Worm (Caenorhabditis elegans) whole organism, L3 larva: ENCODE data around the gene T02H6.3.

Experiments
- ZK546.5 ChIP-seq: sonication (generic microtip); optimal IDR thresholded peaks from 2 replicates; lab custom pipeline; 2017; ENCODE audit warnings: missing biosample characterization, missing genetic modification characterization
- ama-1 ChIP-seq: fragments of 150-350 bp; optimal IDR thresholded peaks from 2 replicates; lab custom pipeline; 2018
- ceh-28 ChIP-seq: fragments of 150-350 bp; optimal IDR thresholded peaks from 2 replicates; lab custom pipeline; 2014; ENCODE audit warnings: missing biosample characterization, missing genetic modification reagents, missing genetic modification characterization
- ceh-9 ChIP-seq: sonication (generic microtip); optimal IDR thresholded peaks from 2 replicates; lab custom pipeline; 2018; ENCODE audit warnings: missing biosample characterization, missing genetic modification characterization
- daf-12 ChIP-seq: fragments of 150-350 bp; optimal IDR thresholded peaks from 2 replicates; lab custom pipeline; 2014; ENCODE audit warnings: missing biosample characterization, missing genetic modification reagents, missing genetic modification characterization
- egl-27 ChIP-seq: sonication (generic microtip); optimal IDR thresholded peaks from 4 replicates; lab custom pipeline; 2017; ENCODE audit warnings: missing biosample characterization, missing genetic modification reagents, missing genetic modification characterization
- egl-5 ChIP-seq: fragments of 150-350 bp; optimal IDR thresholded peaks from 2 replicates; lab custom pipeline; 2017; ENCODE audit warnings: missing biosample characterization, missing genetic modification reagents, missing genetic modification characterization, inconsistent platforms
- elt-1 ChIP-seq: fragments of 150-350 bp; optimal IDR thresholded peaks from 2 replicates; lab custom pipeline; 2014; ENCODE audit warnings: missing biosample characterization, missing genetic modification characterization
- elt-2 ChIP-seq: sonication (generic microtip); optimal IDR thresholded peaks from 2 replicates; lab custom pipeline; 2016; ENCODE audit warnings: missing genetic modification reagents, mild to moderate bottlenecking, missing genetic modification characterization, missing compliant biosample characterization
- elt-3 ChIP-seq, 3 experiments: fragments of 150-350 bp in 1 of 3; sonication (generic microtip) in 2 of 3; optimal IDR thresholded peaks; 2 replicates in 2 of 3; 4 replicates in 1 of 3; lab custom pipeline; 2014 to 2017; ENCODE audit warnings: missing biosample characterization in 3 of 3, missing genetic modification characterization in 3 of 3
- fkh-2 ChIP-seq: fragments of 150-350 bp; optimal IDR thresholded peaks from 2 replicates; lab custom pipeline; 2014; ENCODE audit warnings: missing biosample characterization, missing genetic modification reagents, missing genetic modification characterization
- fos-1 ChIP-seq: fragments of 150-350 bp; optimal IDR thresholded peaks from 2 replicates; lab custom pipeline; 2014; ENCODE audit warnings: missing biosample characterization, missing genetic modification characterization
- jun-1 ChIP-seq: fragments of 150-350 bp; optimal IDR thresholded peaks from 2 replicates; lab custom pipeline; 2014; ENCODE audit warnings: missing biosample characterization, missing genetic modification reagents, missing genetic modification characterization
- lin-15B ChIP-seq: fragments of 150-350 bp; optimal IDR thresholded peaks from 2 replicates; lab custom pipeline; 2014; ENCODE audit warnings: missing biosample characterization, missing genetic modification characterization
- lin-39 ChIP-seq: fragments of 150-350 bp; optimal IDR thresholded peaks from 2 replicates; lab custom pipeline; 2018; ENCODE audit warnings: missing biosample characterization, missing genetic modification reagents, missing genetic modification characterization
- lsy-12 ChIP-seq: sonication (generic microtip); optimal IDR thresholded peaks from 2 replicates; lab custom pipeline; 2016; ENCODE audit warnings: mild to moderate bottlenecking, missing genetic modification characterization, missing compliant biosample characterization
- mdl-1 ChIP-seq: fragments of 150-350 bp; optimal IDR thresholded peaks from 2 replicates; lab custom pipeline; 2014; ENCODE audit warnings: missing biosample characterization, missing genetic modification characterization
- mml-1 ChIP-seq: fragments of 150-350 bp; sonication (generic microtip); optimal IDR thresholded peaks from 3 replicates; lab custom pipeline; 2014; ENCODE audit warnings: missing biosample characterization, missing genetic modification characterization
- nfya-1 ChIP-seq: sonication (generic microtip); optimal IDR thresholded peaks from 2 replicates; lab custom pipeline; 2017; ENCODE audit warnings: missing genetic modification characterization, mild to moderate bottlenecking, missing compliant biosample characterization, antibody characterized with exemption, moderate library complexity; ENCODE audit not compliant: insufficient read depth
- nhr-11 ChIP-seq: fragments of 150-350 bp; optimal IDR thresholded peaks from 2 replicates; lab custom pipeline; 2014; ENCODE audit warnings: missing biosample characterization, missing genetic modification characterization
- nhr-12 ChIP-seq: fragments of 150-350 bp; optimal IDR thresholded peaks from 2 replicates; lab custom pipeline; 2014; ENCODE audit warnings: missing biosample characterization, missing genetic modification characterization
- nhr-237 ChIP-seq: fragments of 150-350 bp; optimal IDR thresholded peaks from 2 replicates; lab custom pipeline; 2014; ENCODE audit warnings: missing biosample characterization, missing genetic modification characterization
- nhr-25 ChIP-seq: sonication (generic microtip); optimal IDR thresholded peaks from 2 replicates; lab custom pipeline; 2017; ENCODE audit warnings: missing biosample characterization, missing genetic modification characterization
- nhr-28 ChIP-seq: fragments of 150-350 bp; optimal IDR thresholded peaks from 2 replicates; lab custom pipeline; 2014; ENCODE audit warnings: missing biosample characterization, missing genetic modification characterization
- nhr-43 ChIP-seq: sonication (generic microtip); optimal IDR thresholded peaks from 2 replicates; lab custom pipeline; 2016; ENCODE audit warnings: mild to moderate bottlenecking, missing genetic modification characterization, missing compliant biosample characterization; ENCODE audit not compliant: poor library complexity, severe bottlenecking
- nhr-67 ChIP-seq: fragments of 150-350 bp; optimal IDR thresholded peaks from 2 replicates; lab custom pipeline; 2014; ENCODE audit warnings: missing biosample characterization, missing genetic modification characterization
- nhr-76 ChIP-seq: fragments of 150-350 bp; sonication (generic microtip); optimal IDR thresholded peaks from 5 replicates; lab custom pipeline; 2014; ENCODE audit warnings: missing biosample characterization, missing genetic modification characterization
- nhr-77 ChIP-seq: fragments of 150-350 bp; optimal IDR thresholded peaks from 2 replicates; lab custom pipeline; 2014; ENCODE audit warnings: missing biosample characterization, missing genetic modification characterization
- pha-4 ChIP-seq: fragments of 150-350 bp; optimal IDR thresholded peaks from 2 replicates; lab custom pipeline; 2014; ENCODE audit warnings: missing biosample characterization, missing genetic modification reagents, missing genetic modification characterization
- pqm-1 ChIP-seq: fragments of 150-350 bp; optimal IDR thresholded peaks from 2 replicates; lab custom pipeline; 2017; ENCODE audit warnings: missing biosample characterization, missing genetic modification characterization, inconsistent platforms
- sea-2 ChIP-seq: fragments of 150-350 bp; sonication (generic microtip); optimal IDR thresholded peaks from 4 replicates; lab custom pipeline; 2014; ENCODE audit warnings: missing biosample characterization, missing genetic modification reagents, missing genetic modification characterization
- skn-1 ChIP-seq: fragments of 150-350 bp; optimal IDR thresholded peaks from 2 replicates; lab custom pipeline; 2014; ENCODE audit warnings: missing biosample characterization, missing genetic modification characterization
- snpc-4 ChIP-seq: fragments of 150-350 bp; optimal IDR thresholded peaks from 2 replicates; lab custom pipeline; 2014; ENCODE audit warnings: missing biosample characterization, missing genetic modification characterization
- tbx-2 ChIP-seq: sonication (generic microtip); optimal IDR thresholded peaks from 2 replicates; lab custom pipeline; 2016; ENCODE audit warnings: mild to moderate bottlenecking, missing genetic modification characterization, missing compliant biosample characterization
- zag-1 ChIP-seq: fragments of 150-350 bp; optimal IDR thresholded peaks from 2 replicates; lab custom pipeline; 2014; ENCODE audit warnings: missing biosample characterization, missing genetic modification characterization
- ztf-4 ChIP-seq: fragments of 150-350 bp; optimal IDR thresholded peaks from 2 replicates; lab custom pipeline; 2014; ENCODE audit warnings: missing biosample characterization, missing genetic modification characterization

Gene T02H6.3

ce11 chrII:667864-668263 is 23.8 kb upstream of the T02H6.3 start:
- TF ChIP-seq elt-3 (tag; optimal IDR thresholded peaks at IDR 0.05; lab: Kevin White, UChicago): no peak
- no peak for TF ChIP-seq egl-5 (tag; lab: Kevin White, UChicago)
- no peak for TF ChIP-seq nhr-25 (tag; lab: Kevin White, UChicago)
- TF ChIP-seq sea-2 (GFP tag; lab: Kevin White, UChicago): no peak
- no peak for TF ChIP-seq ZK546.5 (tag; lab: Kevin White, UChicago)
- TF ChIP-seq fkh-2 (tag; lab: Kevin White, UChicago): no peak
- TF ChIP-seq nhr-28 (tag; lab: Kevin White, UChicago): no peak
- no peak for TF ChIP-seq nhr-67 (tag; lab: Kevin White, UChicago)
- no peak for TF ChIP-seq zag-1
- TF ChIP-seq pha-4 (tag; lab: Kevin White, UChicago): no peak
- TF ChIP-seq nhr-237 (tag; lab: Kevin White, UChicago): no peak
- no peak for TF ChIP-seq egl-27
- TF ChIP-seq lin-39 (tag; lab: Kevin White, UChicago): no peak
- no peak for TF ChIP-seq nhr-12 (tag; lab: Kevin White, UChicago)
- no peak for TF ChIP-seq tbx-2 (tag; lab: Kevin White, UChicago)

DNA sequence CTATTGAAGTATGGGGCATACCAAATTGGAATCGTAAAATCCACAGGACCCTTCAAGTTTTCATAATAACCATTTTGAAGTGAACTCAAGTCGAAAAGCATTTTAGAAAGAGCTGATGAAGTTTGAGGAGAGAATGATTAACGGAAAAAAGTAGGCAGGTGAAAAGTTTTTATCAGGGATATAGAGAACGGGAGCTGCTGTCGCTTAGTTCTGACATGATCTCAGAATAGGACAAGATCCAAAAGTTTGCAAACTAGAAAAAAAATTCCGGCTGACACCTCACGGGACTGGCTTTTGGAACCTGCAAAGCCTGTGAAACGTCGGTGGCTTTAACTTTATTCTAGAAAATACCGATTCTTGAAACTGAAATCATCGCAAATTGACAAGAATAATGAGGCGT is 20.6 kb upstream of the T02H6.3 start, which contains the start of gene sri-46:
TSS of gene sri-46 (minus strand) at position 101 of the 400 bp plus-strand sequence.
- TF ChIP-seq egl-5 (tag; lab: Kevin White, UChicago): no peak
- TF ChIP-seq ztf-4 (tag; lab: Kevin White, UChicago): no peak
- TF ChIP-seq nhr-67 (tag; lab: Kevin White, UChicago): no peak
- no peak for TF ChIP-seq nhr-11
- TF ChIP-seq nhr-12 (tag; lab: Kevin White, UChicago): no peak
- TF ChIP-seq jun-1: no peak
- TF ChIP-seq ama-1: no peak
- TF ChIP-seq, all 47 proteins: peak for 0

- TF ChIP-seq mdl-1 (tag; lab: Kevin White, UChicago): no peak
- no peak for TF ChIP-seq egl-27
- TF ChIP-seq snpc-4: no peak
- TF ChIP-seq elt-2 (tag; lab: Kevin White, UChicago): no peak
- no peak for TF ChIP-seq fos-1
- no peak for TF ChIP-seq nhr-25 (tag; lab: Kevin White, UChicago)
- TF ChIP-seq jun-1: no peak
- no peak for TF ChIP-seq ceh-9 (tag; lab: Kevin White, UChicago)
- TF ChIP-seq nhr-11: no peak
- TF ChIP-seq nhr-12 (tag; lab: Kevin White, UChicago): no peak
- TF ChIP-seq mml-1 (tag; lab: Kevin White, UChicago): no peak
- no peak for TF ChIP-seq nfya-1 (tag; lab: Kevin White, UChicago)
- no peak for TF ChIP-seq nhr-43
- TF ChIP-seq lin-39 (tag; lab: Kevin White, UChicago): no peak
Observed at ce11 chrII:674116-674515, 17.5 kb upstream of the T02H6.3 start, which contains the start of gene Y39F10C.3. Gene Y39F10C.3, plus strand, starts transcription at chrII:674416.

DNA sequence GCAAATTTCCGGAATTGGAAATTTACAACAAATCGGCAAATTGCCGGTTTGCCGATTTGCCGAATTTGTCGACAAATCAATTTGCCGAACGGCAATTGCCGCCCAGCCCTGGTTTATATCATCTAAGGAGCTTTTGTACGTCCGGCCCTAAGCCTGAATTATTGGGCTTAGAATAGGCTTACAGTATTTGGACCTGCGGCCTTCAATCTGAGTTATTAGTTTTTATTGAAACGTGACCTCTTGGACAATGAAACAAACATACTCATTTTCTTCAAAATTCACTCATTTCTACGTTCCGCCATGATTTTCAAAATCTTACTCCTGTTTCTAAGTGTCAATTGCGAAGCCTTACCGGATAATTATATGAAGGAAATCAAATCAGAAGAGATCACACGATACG is 16.3 kb upstream of the T02H6.3 start, which contains the start of gene Y39F10C.1:
TSS of gene Y39F10C.1 (plus strand) at position 301 of the 400 bp plus-strand sequence.
- TF ChIP-seq skn-1 (tag; lab: Kevin White, UChicago): no peak
- no peak for TF ChIP-seq nhr-43
- TF ChIP-seq nhr-11: no peak
- TF ChIP-seq lsy-12: no peak
- TF ChIP-seq daf-12: no peak
- TF ChIP-seq snpc-4: no peak
- no peak for TF ChIP-seq nhr-67 (tag; lab: Kevin White, UChicago)
- no peak for TF ChIP-seq ama-1
- no peak for TF ChIP-seq egl-5 (tag; lab: Kevin White, UChicago)
- no peak for TF ChIP-seq egl-27
- no peak for TF ChIP-seq ceh-28 (tag; lab: Kevin White, UChicago)
- TF ChIP-seq pha-4 (tag; lab: Kevin White, UChicago): no peak
- no peak for TF ChIP-seq zag-1

DNA sequence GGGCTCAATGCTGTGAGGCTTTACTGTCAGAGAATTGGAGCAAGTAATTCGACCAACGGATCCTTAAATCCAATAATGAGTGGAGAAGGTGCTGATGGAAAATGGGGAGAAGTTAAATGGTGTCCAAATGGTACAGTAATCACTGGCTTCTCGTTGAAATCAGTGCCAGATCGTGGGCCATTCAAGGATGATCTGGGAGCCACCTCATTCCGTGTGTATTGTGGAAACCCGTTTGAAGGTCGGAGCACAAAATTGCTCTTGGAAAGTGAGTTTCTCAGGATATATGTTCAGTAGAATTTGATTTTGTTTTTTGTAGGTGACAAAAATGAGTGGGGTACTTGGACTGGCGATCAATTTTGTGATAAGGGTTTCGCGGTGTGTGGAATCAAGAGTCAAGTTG is 15.8 kb upstream of the T02H6.3 start:
- no peak for TF ChIP-seq nhr-12 (tag; lab: Kevin White, UChicago)
- no peak for TF ChIP-seq fos-1
- no peak for TF ChIP-seq daf-12
- no peak for TF ChIP-seq lin-15B (tag; lab: Kevin White, UChicago)
- no peak for TF ChIP-seq elt-1 (tag; lab: Kevin White, UChicago)
- TF ChIP-seq ceh-9 (tag; lab: Kevin White, UChicago): no peak
- no peak for TF ChIP-seq pqm-1 (tag; lab: Kevin White, UChicago)
- TF ChIP-seq egl-5 (tag; lab: Kevin White, UChicago): no peak
- TF ChIP-seq nhr-77 (tag; lab: Kevin White, UChicago): no peak
- TF ChIP-seq ZK546.5 (tag; lab: Kevin White, UChicago): no peak
- TF ChIP-seq fkh-2 (tag; lab: Kevin White, UChicago): no peak
- no peak for TF ChIP-seq nhr-76 (tag; lab: Kevin White, UChicago)
- TF ChIP-seq jun-1: no peak
- no peak for TF ChIP-seq nhr-11
- TF ChIP-seq sea-2 (GFP tag; lab: Kevin White, UChicago): no peak
